Fruit fly (Drosophila melanogaster): ENCODE results near the gene shams.

The shams gene

DNA sequence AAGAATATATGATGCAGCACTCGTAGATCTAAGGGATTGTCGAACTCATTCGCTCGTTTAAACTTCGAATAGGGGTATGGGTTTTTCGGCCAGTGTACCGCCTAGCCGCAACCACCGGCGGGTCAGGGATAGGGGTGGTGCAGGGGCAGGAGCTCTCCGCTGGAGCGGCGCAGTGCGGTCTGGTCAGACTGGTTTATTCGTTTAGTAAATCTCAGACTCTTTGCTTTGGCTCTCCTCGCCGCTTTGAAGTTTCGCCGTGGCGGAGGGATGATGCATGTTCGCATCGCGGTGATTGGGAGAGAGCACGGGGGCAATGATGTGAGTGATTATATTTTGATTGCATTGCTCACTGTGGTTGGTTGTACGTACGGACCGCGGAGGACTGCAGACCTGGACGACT, 7.9 kb upstream of the shams start, which contains the start of gene fd96Ca:
TSS of gene fd96Ca (plus strand) at position 337 of the 400 bp plus-strand sequence.
- no peak for TF ChIP-seq Snoo (tag; optimal IDR thresholded peaks at IDR 0.05)
- TF ChIP-seq CG12605 (GFP tag; IDR thresholded peaks at IDR 0.05): no peak
- no peak for TF ChIP-seq CG32121 (GFP tag; IDR thresholded peaks at IDR 0.05)
- TF ChIP-seq Pif1A (GFP tag; optimal IDR thresholded peaks at IDR 0.05): no peak
- peak; percentile 87 for TF ChIP-seq CG13204 (GFP tag; optimal IDR thresholded peaks at IDR 0.05)
- TF ChIP-seq CG9948 (tag; optimal IDR thresholded peaks at IDR 0.05): no peak
- TF ChIP-seq EcR (GFP tag; optimal IDR thresholded peaks at IDR 0.05): no peak
- 0 out of 3 replicates have a peak, but pooled peaks have one; percentile 42 for TF ChIP-seq CG4496 (GFP tag; IDR thresholded peaks at IDR 0.05)

DNA sequence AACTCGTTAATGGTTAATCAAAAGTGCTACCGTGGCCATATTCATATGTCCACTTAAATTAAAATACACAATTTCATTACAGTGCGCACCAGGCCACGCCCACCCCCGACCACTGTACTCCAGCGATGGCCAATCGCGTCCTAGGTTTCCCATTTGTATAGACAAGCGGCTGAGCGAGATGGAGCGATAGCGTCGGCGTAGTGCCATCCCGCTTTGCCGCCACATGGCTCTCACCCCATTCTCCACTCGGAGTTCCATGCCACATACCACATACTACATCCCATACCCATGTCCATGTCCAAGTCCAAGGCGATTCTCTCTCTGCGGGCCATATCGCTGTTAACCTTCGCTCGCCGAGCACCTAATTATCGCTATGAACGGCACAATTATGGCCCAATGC, 6.0 kb upstream of the shams start:
- TF ChIP-seq CG32121 (GFP tag; IDR thresholded peaks at IDR 0.05) (peak; percentile 46; the same call in 1 of the 2 replicates), EcR (GFP tag; optimal IDR thresholded peaks at IDR 0.05) (no peak), CG8159 (tag; optimal IDR thresholded peaks at IDR 0.05) (no peak), Pif1A (GFP tag; optimal IDR thresholded peaks at IDR 0.05) (no peak), CG15710 (tag; optimal IDR thresholded peaks at IDR 0.05) (no peak), CG34367 (tag; optimal IDR thresholded peaks at IDR 0.05) (no peak)

DNA sequence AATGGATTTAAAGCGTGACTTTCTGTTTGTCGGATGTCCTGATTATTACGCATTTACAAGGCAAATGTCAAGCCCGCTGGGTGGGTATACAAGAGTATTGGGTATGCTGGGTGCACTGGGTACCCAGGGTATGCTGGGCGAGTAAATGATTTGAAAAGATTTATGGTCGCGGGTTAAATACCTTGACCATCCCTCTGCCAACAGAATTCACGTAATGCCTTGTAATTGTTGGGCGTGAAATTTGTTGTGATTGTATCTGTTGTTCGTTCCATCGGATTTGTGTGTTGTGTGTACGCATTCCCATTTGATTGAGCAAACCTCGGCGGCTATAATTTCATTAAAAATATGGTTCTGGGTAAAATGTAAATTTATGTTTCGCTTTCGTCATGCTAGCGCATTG, 4.3 kb upstream of the shams start:
- TF ChIP-seq CG32121 (GFP tag; IDR thresholded peaks at IDR 0.05) (no peak), CG15710 (tag; optimal IDR thresholded peaks at IDR 0.05) (no peak), fd96Ca (GFP tag; IDR thresholded peaks at IDR 0.05) (no peak), D1 (tag; optimal IDR thresholded peaks at IDR 0.05) (no peak), gl (tag; optimal IDR thresholded peaks at IDR 0.05) (no peak), CG10348 (GFP tag; IDR thresholded peaks at IDR 0.05) (no peak), Ets98B (GFP tag; IDR thresholded peaks at IDR 0.05) (no peak), EcR (GFP tag; optimal IDR thresholded peaks at IDR 0.05) (no peak)

dm6 chr3R:25077280-25077820, 2.9 kb upstream of the shams start:
- TF ChIP-seq CG32121 (GFP tag; IDR thresholded peaks at IDR 0.05) (no peak), CG10348 (GFP tag; IDR thresholded peaks at IDR 0.05) (no peak), EcR (GFP tag; optimal IDR thresholded peaks at IDR 0.05) (no peak), Pif1B (GFP tag; optimal IDR thresholded peaks at IDR 0.05) (no peak), CG34367 (tag; optimal IDR thresholded peaks at IDR 0.05) (no peak), D1 (tag; optimal IDR thresholded peaks at IDR 0.05) (no peak), Pif1A (GFP tag; optimal IDR thresholded peaks at IDR 0.05) (no peak), CG8301 (tag; optimal IDR thresholded peaks at IDR 0.05) (no peak), CG15710 (tag; optimal IDR thresholded peaks at IDR 0.05) (no peak), CG12605 (GFP tag; IDR thresholded peaks at IDR 0.05) (no peak), CG13204 (GFP tag; optimal IDR thresholded peaks at IDR 0.05) (no peak), fd96Ca (GFP tag; IDR thresholded peaks at IDR 0.05) (no peak)

- no peak for TF ChIP-seq CG34367 (tag; optimal IDR thresholded peaks at IDR 0.05)
- no peak for TF ChIP-seq gl (tag; optimal IDR thresholded peaks at IDR 0.05)
- TF ChIP-seq Pif1A (GFP tag; optimal IDR thresholded peaks at IDR 0.05): no peak
- TF ChIP-seq CG10348 (GFP tag; IDR thresholded peaks at IDR 0.05): no peak
- no peak for TF ChIP-seq CG32121 (GFP tag; IDR thresholded peaks at IDR 0.05)
- TF ChIP-seq CG4496 (GFP tag; IDR thresholded peaks at IDR 0.05): no peak
- no peak for TF ChIP-seq CG8301 (tag; optimal IDR thresholded peaks at IDR 0.05)
- TF ChIP-seq CG13204 (GFP tag; optimal IDR thresholded peaks at IDR 0.05): no peak
- no peak for TF ChIP-seq CG15710 (tag; optimal IDR thresholded peaks at IDR 0.05)
- no peak for TF ChIP-seq CG12605 (GFP tag; IDR thresholded peaks at IDR 0.05)
These were observed 3.5 kb downstream of the shams start, which contains the start of gene CG11836 for dm6 chr3R:25070871-25071270. Gene CG11836 (plus strand): TSS chr3R:25071126.

DNA sequence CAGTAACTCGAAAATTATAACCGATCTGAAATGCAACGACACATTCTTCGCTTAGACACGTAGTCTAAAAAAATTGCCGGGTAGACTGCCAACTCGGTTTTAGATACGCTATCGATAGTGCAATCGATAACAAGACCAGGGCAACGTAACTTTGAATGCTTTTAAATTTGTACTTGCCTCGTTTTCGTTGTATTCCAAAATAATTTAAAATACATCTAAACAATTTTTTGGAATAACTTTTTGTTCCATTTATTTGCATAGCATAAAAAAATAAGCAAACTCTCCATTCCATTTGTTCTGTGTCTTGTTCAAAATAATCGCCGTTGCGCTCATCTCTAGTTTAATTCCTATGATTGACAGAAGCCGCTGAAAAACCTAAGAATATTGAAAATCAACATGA, 4.8 kb downstream of the shams start, which contains the start of the genes Stt3B and CG11839:
TSS of gene Stt3B (minus strand) at position 69 of the 400 bp plus-strand sequence.
TSS of gene CG11839 (plus strand) at position 359 of the 400 bp plus-strand sequence.
- TF ChIP-seq CG32121 (GFP tag; IDR thresholded peaks at IDR 0.05) (peak; percentile 42; the same call in 1 of the 2 replicates), Snoo (tag; optimal IDR thresholded peaks at IDR 0.05) (peak; percentile 21), CG4496 (GFP tag; IDR thresholded peaks at IDR 0.05) (no peak; the same call in 2 of the 3 replicates), CG15710 (tag; optimal IDR thresholded peaks at IDR 0.05) (peak; percentile 53), CG17806 (tag; optimal IDR thresholded peaks at IDR 0.05) (peak; percentile 28), CG34367 (tag; optimal IDR thresholded peaks at IDR 0.05) (no peak)

- TF ChIP-seq CG8159 (tag; optimal IDR thresholded peaks at IDR 0.05) (no peak), fd96Ca (GFP tag; IDR thresholded peaks at IDR 0.05) (no peak), CG12605 (GFP tag; IDR thresholded peaks at IDR 0.05) (no peak), CG32121 (GFP tag; IDR thresholded peaks at IDR 0.05) (no peak), CG9948 (tag; optimal IDR thresholded peaks at IDR 0.05) (no peak), gl (tag; optimal IDR thresholded peaks at IDR 0.05) (no peak), CG4496 (GFP tag; IDR thresholded peaks at IDR 0.05) (no peak), Snoo (tag; optimal IDR thresholded peaks at IDR 0.05) (no peak), Pif1A (GFP tag; optimal IDR thresholded peaks at IDR 0.05) (no peak), rn (GFP tag; IDR thresholded peaks at IDR 0.05) (no peak), CG14655 (GFP tag; optimal IDR thresholded peaks at IDR 0.05) (no peak), CG10348 (GFP tag; IDR thresholded peaks at IDR 0.05) (no peak), CG8301 (tag; optimal IDR thresholded peaks at IDR 0.05) (no peak), D1 (tag; optimal IDR thresholded peaks at IDR 0.05) (no peak)
These were observed 7.6 kb downstream of the shams start for dm6 chr3R:25066856-25067255.

All from whole organism, pupa.